Fruit fly (Drosophila melanogaster) whole organism: ENCODE data around the gene RhoBTB.

Experiments used
- CG8478 ChIP-seq: fragments of >200 bp; optimal IDR thresholded peaks from 2 replicates; lab custom pipeline; 2018; ENCODE audit warnings: inconsistent platforms
- Dll ChIP-seq: fragments of >200 bp; optimal IDR thresholded peaks from 2 replicates; lab custom pipeline; 2017
- EcR ChIP-seq, 2 experiments: fragments of >200 bp; optimal IDR thresholded peaks; 2 replicates each; lab custom pipeline; 2017; ENCODE audit warnings: missing biosample characterization in 2 of 2, missing genetic modification characterization in 2 of 2, missing genetic modification reagents in 2 of 2
- pan ChIP-seq: fragments of >200 bp; optimal IDR thresholded peaks from 2 replicates; lab custom pipeline; 2017
- psq ChIP-seq: fragments of >200 bp; optimal IDR thresholded peaks from 2 replicates; lab custom pipeline; 2017
- usp ChIP-seq: fragments of >200 bp; optimal IDR thresholded peaks from 2 replicates; lab custom pipeline; 2017; ENCODE audit warnings: missing biosample characterization, missing genetic modification characterization, mixed read lengths

DNA sequence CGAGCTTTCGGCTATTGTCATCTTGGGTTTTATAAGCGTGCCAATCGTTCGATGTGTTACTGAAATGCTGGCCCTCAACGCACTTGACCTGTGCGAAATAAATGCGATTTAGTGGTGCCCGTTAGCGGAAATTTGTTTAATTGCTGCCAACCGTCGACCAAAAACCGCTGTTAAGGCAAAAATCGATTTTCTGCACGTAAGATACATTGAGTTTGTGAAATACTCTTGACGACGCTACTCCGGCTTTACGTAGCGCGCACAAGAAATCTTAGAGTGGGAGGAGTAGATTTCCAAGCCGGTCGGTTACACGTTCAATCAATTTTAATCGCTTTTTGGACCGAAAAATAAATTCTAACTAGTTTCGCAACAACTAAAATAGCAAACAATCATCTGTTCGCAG is 575 bp upstream of the RhoBTB start:
- no peak for TF ChIP-seq pan (lab: Kevin White, UChicago)
- TF ChIP-seq Dll (lab: Kevin White, UChicago): no peak
- TF ChIP-seq psq (lab: Kevin White, UChicago): no peak
- TF ChIP-seq CG8478 (lab: Kevin White, UChicago): no peak
- no peak for TF ChIP-seq usp (GFP tag; lab: Kevin White, UChicago)
- no peak for TF ChIP-seq EcR (GFP tag; optimal IDR thresholded peaks at IDR 0.05; lab: Kevin White, UChicago)
